Worm (Caenorhabditis elegans) whole organism, mixed stage, embryonic: Measurements from ENCODE around the gene F31D5.1.

Experiments used
- bed-3 ChIP-seq: fragments of 200-800 bp; sonication (Bioruptor generic); optimal IDR thresholded peaks from 3 replicates; lab custom pipeline; 2018; ENCODE audit warnings: mild to moderate bottlenecking, missing genetic modification characterization, moderate library complexity, missing compliant biosample characterization
- ceh-39 ChIP-seq: fragments of 150-350 bp; optimal IDR thresholded peaks from 2 replicates; lab custom pipeline; 2014; ENCODE audit warnings: missing biosample characterization, missing genetic modification characterization
- drap-1 ChIP-seq: fragments of 200-800 bp; sonication (Bioruptor generic); optimal IDR thresholded peaks from 3 replicates; lab custom pipeline; 2018; ENCODE audit warnings: mild to moderate bottlenecking, missing genetic modification characterization, missing compliant biosample characterization
- elt-1 ChIP-seq: sonication (generic microtip); optimal IDR thresholded peaks from 2 replicates; lab custom pipeline; 2017; ENCODE audit warnings: missing genetic modification characterization, mild to moderate bottlenecking, missing compliant biosample characterization, antibody characterized with exemption, moderate library complexity, borderline replicate concordance; ENCODE audit not compliant: insufficient read depth
- lin-13 ChIP-seq: fragments of 150-350 bp; optimal IDR thresholded peaks from 2 replicates; lab custom pipeline; 2014; ENCODE audit warnings: missing biosample characterization, missing genetic modification characterization
- lsy-2 ChIP-seq: fragments of 150-350 bp; optimal IDR thresholded peaks from 2 replicates; lab custom pipeline; 2014; ENCODE audit warnings: missing biosample characterization, missing genetic modification characterization
- nhr-12 ChIP-seq: fragments of 150-350 bp; optimal IDR thresholded peaks from 2 replicates; lab custom pipeline; 2014; ENCODE audit warnings: missing biosample characterization, missing genetic modification characterization
- nhr-2 ChIP-seq: fragments of 150-350 bp; optimal IDR thresholded peaks from 2 replicates; lab custom pipeline; 2014; ENCODE audit warnings: missing biosample characterization, missing genetic modification characterization
- nhr-237 ChIP-seq: fragments of 150-350 bp; optimal IDR thresholded peaks from 2 replicates; lab custom pipeline; 2014; ENCODE audit warnings: missing biosample characterization, missing genetic modification characterization
- sem-2 ChIP-seq: fragments of 200-800 bp; sonication (Bioruptor generic); optimal IDR thresholded peaks from 2 replicates; lab custom pipeline; 2018; ENCODE audit warnings: mild to moderate bottlenecking, missing genetic modification characterization, missing compliant biosample characterization
- snpc-4 ChIP-seq: fragments of 150-350 bp; optimal IDR thresholded peaks from 2 replicates; lab custom pipeline; 2014; ENCODE audit warnings: missing biosample characterization, missing genetic modification characterization
- sptf-1 ChIP-seq: sonication (generic microtip); optimal IDR thresholded peaks from 2 replicates; lab custom pipeline; 2017; ENCODE audit warnings: mild to moderate bottlenecking, missing genetic modification characterization, moderate library complexity, missing compliant biosample characterization
- unc-39 ChIP-seq: fragments of 150-350 bp; optimal IDR thresholded peaks from 2 replicates; lab custom pipeline; 2014; ENCODE audit warnings: missing biosample characterization, missing genetic modification characterization
- zip-8 ChIP-seq: fragments of 150-350 bp; optimal IDR thresholded peaks from 2 replicates; lab custom pipeline; 2014; ENCODE audit warnings: missing biosample characterization, missing genetic modification characterization

F31D5.1 gene

ce11 chrII:4256541-4257001 lies 37.4 kb downstream of the F31D5.1 start, which contains the start of gene C16A11.7:
Gene C16A11.7 (minus strand): TSS chrII:4256951.
- no peak for TF ChIP-seq drap-1 (GFP tag; lab: Kevin White, UChicago)
- TF ChIP-seq sem-2 (GFP tag; lab: Kevin White, UChicago): no peak
- TF ChIP-seq sptf-1 (tag; lab: Kevin White, UChicago): no peak
- TF ChIP-seq bed-3 (GFP tag; lab: Kevin White, UChicago): no peak
- TF ChIP-seq snpc-4 (tag; lab: Kevin White, UChicago): no peak
- TF ChIP-seq nhr-12 (tag; lab: Kevin White, UChicago): no peak
- no peak for TF ChIP-seq lsy-2 (tag; lab: Kevin White, UChicago)
- no peak for TF ChIP-seq ceh-39
- TF ChIP-seq, all 35 proteins: peak for 0

- no peak for TF ChIP-seq nhr-12 (tag; lab: Kevin White, UChicago)
- TF ChIP-seq lin-13 (tag; lab: Kevin White, UChicago): no peak
- TF ChIP-seq sem-2 (GFP tag; lab: Kevin White, UChicago): no peak
Measured at ce11 chrII:4258683-4259082, 39.5 kb downstream of the F31D5.1 start, which contains the start of gene clec-135. Gene clec-135 (minus strand): TSS chrII:4258783.

ce11 chrII:4267711-4268110 lies 48.5 kb downstream of the F31D5.1 start:
- TF ChIP-seq nhr-12 (tag; lab: Kevin White, UChicago): no peak
- TF ChIP-seq zip-8 (tag; lab: Kevin White, UChicago): no peak
- no peak for TF ChIP-seq elt-1 (tag; lab: Kevin White, UChicago)
- TF ChIP-seq lsy-2 (tag; lab: Kevin White, UChicago): no peak
- no peak for TF ChIP-seq snpc-4 (tag; lab: Kevin White, UChicago)
- no peak for TF ChIP-seq unc-39
- TF ChIP-seq sem-2 (GFP tag; lab: Kevin White, UChicago): no peak
- no peak for TF ChIP-seq nhr-237 (tag; lab: Kevin White, UChicago)
- no peak for TF ChIP-seq nhr-2 (tag; lab: Kevin White, UChicago)
